Worm (Caenorhabditis elegans) whole organism, L2 larva: ENCODE data around the gene F54A3.2.
A peak's percentile ranks its signal among the peaks of the same experiment; 100 is the strongest.

Experiments used
- C34F6.9 ChIP-seq: fragments of 150-350 bp; optimal IDR thresholded peaks from 2 replicates; lab custom pipeline; 2014; ENCODE audit warnings: missing biosample characterization, missing genetic modification characterization
- F13H6.1 ChIP-seq: sonication (generic microtip); optimal IDR thresholded peaks from 2 replicates; lab custom pipeline; 2016; ENCODE audit warnings: missing genetic modification characterization, missing compliant biosample characterization
- R02D3.7 ChIP-seq: fragments of 150-350 bp; optimal IDR thresholded peaks from 2 replicates; lab custom pipeline; 2014; ENCODE audit warnings: missing biosample characterization, missing genetic modification characterization
- Y55F3AM.14 ChIP-seq: fragments of 200-800 bp; sonication (Bioruptor generic); optimal IDR thresholded peaks from 2 replicates; lab custom pipeline; 2018; ENCODE audit warnings: mild to moderate bottlenecking, missing genetic modification characterization, missing compliant biosample characterization
- ZK546.5 ChIP-seq: sonication (generic microtip); optimal IDR thresholded peaks from 2 replicates; lab custom pipeline; 2017; ENCODE audit warnings: missing biosample characterization, missing genetic modification characterization
- aly-2 ChIP-seq: fragments of 150-350 bp; optimal IDR thresholded peaks from 2 replicates; lab custom pipeline; 2014; ENCODE audit warnings: missing biosample characterization, missing genetic modification characterization
- blmp-1 ChIP-seq: sonication (generic microtip); optimal IDR thresholded peaks from 2 replicates; lab custom pipeline; 2017; ENCODE audit warnings: missing genetic modification characterization, mild to moderate bottlenecking, missing compliant biosample characterization, antibody characterized with exemption, moderate library complexity; ENCODE audit not compliant: insufficient read depth
- ceh-16 ChIP-seq: fragments of 150-350 bp; optimal IDR thresholded peaks from 2 replicates; lab custom pipeline; 2014; ENCODE audit warnings: missing biosample characterization, missing genetic modification characterization
- ceh-82 ChIP-seq: fragments of 150-350 bp; optimal IDR thresholded peaks from 2 replicates; lab custom pipeline; 2014; ENCODE audit warnings: missing biosample characterization, missing genetic modification characterization
- crh-2 ChIP-seq: sonication (generic microtip); optimal IDR thresholded peaks from 2 replicates; lab custom pipeline; 2017; ENCODE audit warnings: missing biosample characterization, missing genetic modification characterization
- dmd-4 ChIP-seq: sonication (generic microtip); optimal IDR thresholded peaks from 2 replicates; lab custom pipeline; 2017; ENCODE audit warnings: missing biosample characterization, missing genetic modification characterization
- fos-1 ChIP-seq: fragments of 150-350 bp; optimal IDR thresholded peaks from 2 replicates; lab custom pipeline; 2014; ENCODE audit warnings: missing biosample characterization, missing genetic modification characterization
- gmeb-1 ChIP-seq: fragments of 150-350 bp; optimal IDR thresholded peaks from 2 replicates; lab custom pipeline; 2014; ENCODE audit warnings: missing biosample characterization, missing genetic modification characterization
- lin-13 ChIP-seq: fragments of 150-350 bp; optimal IDR thresholded peaks from 2 replicates; lab custom pipeline; 2014; ENCODE audit warnings: missing biosample characterization, missing genetic modification reagents, missing genetic modification characterization
- lsy-2 ChIP-seq, 2 experiments: fragments of 150-350 bp in 1 of 2; sonication (generic microtip) in 1 of 2; optimal IDR thresholded peaks; 2 replicates each; lab custom pipeline; 2014 to 2017; ENCODE audit warnings: missing biosample characterization in 2 of 2, missing genetic modification characterization in 2 of 2
- mdl-1 ChIP-seq, 2 experiments: fragments of 150-350 bp in 1 of 2; sonication (generic microtip) in 1 of 2; optimal IDR thresholded peaks; 2 replicates each; lab custom pipeline; 2017; ENCODE audit warnings: missing biosample characterization in 2 of 2, missing genetic modification characterization in 2 of 2
- nhr-10 ChIP-seq: sonication (generic microtip); optimal IDR thresholded peaks from 2 replicates; lab custom pipeline; 2017; ENCODE audit warnings: missing biosample characterization, missing genetic modification characterization
- nhr-11 ChIP-seq: fragments of 150-350 bp; optimal IDR thresholded peaks from 2 replicates; lab custom pipeline; 2014; ENCODE audit warnings: missing biosample characterization, missing genetic modification characterization
- nhr-129 ChIP-seq: fragments of 150-350 bp; optimal IDR thresholded peaks from 2 replicates; lab custom pipeline; 2014; ENCODE audit warnings: missing biosample characterization, missing genetic modification characterization
- nhr-23 ChIP-seq: fragments of 150-350 bp; optimal IDR thresholded peaks from 2 replicates; lab custom pipeline; 2014; ENCODE audit warnings: missing biosample characterization, missing genetic modification reagents, missing genetic modification characterization
- nhr-237 ChIP-seq: fragments of 150-350 bp; optimal IDR thresholded peaks from 2 replicates; lab custom pipeline; 2014; ENCODE audit warnings: missing biosample characterization, missing genetic modification characterization
- nhr-25 ChIP-seq: fragments of 150-350 bp; sonication (generic microtip); optimal IDR thresholded peaks from 3 replicates; lab custom pipeline; 2014; ENCODE audit warnings: missing biosample characterization, missing genetic modification characterization
- nhr-6 ChIP-seq: fragments of 150-350 bp; optimal IDR thresholded peaks from 2 replicates; lab custom pipeline; 2014; ENCODE audit warnings: missing biosample characterization, missing genetic modification characterization
- nhr-77 ChIP-seq: fragments of 150-350 bp; optimal IDR thresholded peaks from 2 replicates; lab custom pipeline; 2014; ENCODE audit warnings: missing biosample characterization, missing genetic modification characterization
- peb-1 ChIP-seq: fragments of 150-350 bp; optimal IDR thresholded peaks from 2 replicates; lab custom pipeline; 2014; ENCODE audit warnings: missing biosample characterization, missing genetic modification characterization
- sem-4 ChIP-seq: fragments of 150-350 bp; optimal IDR thresholded peaks from 2 replicates; lab custom pipeline; 2014; ENCODE audit warnings: missing biosample characterization, missing genetic modification reagents, missing genetic modification characterization
- skn-1 ChIP-seq: sonication (generic microtip); optimal IDR thresholded peaks from 2 replicates; lab custom pipeline; 2017; ENCODE audit warnings: missing biosample characterization, missing genetic modification characterization
- sma-3 ChIP-seq: sonication (generic microtip); optimal IDR thresholded peaks from 2 replicates; lab custom pipeline; 2016; ENCODE audit warnings: missing genetic modification reagents, missing genetic modification characterization, missing compliant biosample characterization
- unc-39 ChIP-seq: fragments of 150-350 bp; optimal IDR thresholded peaks from 2 replicates; lab custom pipeline; 2014; ENCODE audit warnings: missing biosample characterization, missing genetic modification characterization
- unc-55 ChIP-seq: fragments of 150-350 bp; sonication (generic microtip); optimal IDR thresholded peaks from 3 replicates; lab custom pipeline; 2014; ENCODE audit warnings: missing biosample characterization, missing genetic modification reagents, missing genetic modification characterization
- unc-62 ChIP-seq: fragments of 150-350 bp; optimal IDR thresholded peaks from 2 replicates; lab custom pipeline; 2014; ENCODE audit warnings: missing biosample characterization, missing genetic modification reagents, missing genetic modification characterization
- zag-1 ChIP-seq: fragments of 150-350 bp; optimal IDR thresholded peaks from 2 replicates; lab custom pipeline; 2014; ENCODE audit warnings: missing biosample characterization, missing genetic modification characterization
- ztf-1 ChIP-seq: fragments of 200-800 bp; sonication (Bioruptor generic); conservative IDR thresholded peaks from 2 replicates; pipeline ENCODE4 v1.3.6; 2022; ENCODE audit warnings: missing genetic modification characterization, missing compliant biosample characterization
- ztf-11 ChIP-seq: sonication (generic microtip); optimal IDR thresholded peaks from 2 replicates; lab custom pipeline; 2017; ENCODE audit warnings: missing biosample characterization, missing genetic modification characterization
- ztf-4 ChIP-seq: fragments of 150-350 bp; optimal IDR thresholded peaks from 2 replicates; lab custom pipeline; 2014; ENCODE audit warnings: missing biosample characterization, missing genetic modification characterization

Gene F54A3.2

ce11 chrII:2221196-2221896, 22.1 kb upstream of the F54A3.2 start:
- TF ChIP-seq F13H6.1 (no peak), nhr-11 (tag; lab: Kevin White, UChicago) (no peak), gmeb-1 (tag; lab: Kevin White, UChicago) (no peak), nhr-237 (tag; lab: Kevin White, UChicago) (no peak), unc-55 (GFP tag; lab: Kevin White, UChicago) (no peak), nhr-25 (no peak), nhr-10 (no peak), R02D3.7 (tag; lab: Kevin White, UChicago) (no peak)

ce11 chrII:2223467-2223866, 20.0 kb upstream of the F54A3.2 start, which contains the start of gene cbs-2:
Gene cbs-2 (minus strand): TSS chrII:2223567.
- TF ChIP-seq C34F6.9 (tag; lab: Kevin White, UChicago) = no peak
- TF ChIP-seq ztf-1 (GFP tag; lab: Robert Waterston, UW) = no peak
- no peak for TF ChIP-seq nhr-129 (tag; lab: Kevin White, UChicago)

- TF ChIP-seq C34F6.9 (tag; lab: Kevin White, UChicago) (no peak), mdl-1 (tag; optimal IDR thresholded peaks at IDR 0.05; lab: Kevin White, UChicago) (no peak), unc-39 (tag; lab: Kevin White, UChicago) (no peak), nhr-237 (tag; lab: Kevin White, UChicago) (no peak), ztf-4 (tag; lab: Kevin White, UChicago) (no peak), nhr-6 (tag; lab: Kevin White, UChicago) (no peak), skn-1 (tag; lab: Kevin White, UChicago) (no peak), peb-1 (tag; lab: Kevin White, UChicago) (no peak), ceh-82 (tag; lab: Kevin White, UChicago) (no peak), F13H6.1 (no peak), lin-13 (GFP tag; lab: Kevin White, UChicago) (no peak), Y55F3AM.14 (GFP tag; lab: Kevin White, UChicago) (no peak), ztf-11 (tag; lab: Kevin White, UChicago) (no peak), nhr-77 (tag; lab: Kevin White, UChicago) (no peak), ZK546.5 (tag; lab: Kevin White, UChicago) (no peak), nhr-23 (tag; lab: Kevin White, UChicago) (no peak), fos-1 (tag; lab: Kevin White, UChicago) (no peak)
These were observed 17.8 kb upstream of the F54A3.2 start, which contains the start of gene F54A3.5 for ce11 chrII:2225608-2226007. Gene F54A3.5 (minus strand): TSS chrII:2225708.

- TF ChIP-seq blmp-1 (tag; lab: Kevin White, UChicago) (no peak), ceh-16 (tag; lab: Kevin White, UChicago) (no peak), dmd-4 (tag; lab: Kevin White, UChicago) (no peak), sma-3 (GFP tag; lab: Kevin White, UChicago) (no peak), crh-2 (tag; lab: Kevin White, UChicago) (no peak), lsy-2 (tag; optimal IDR thresholded peaks at IDR 0.05; lab: Kevin White, UChicago) (no peak), R02D3.7 (tag; lab: Kevin White, UChicago) (no peak), zag-1 (tag; lab: Kevin White, UChicago) (no peak), aly-2 (tag; lab: Kevin White, UChicago) (no peak), sem-4 (tag; lab: Kevin White, UChicago) (no peak), nhr-6 (tag; lab: Kevin White, UChicago) (no peak), unc-62 (GFP tag; lab: Kevin White, UChicago) (no peak)
These were observed 13.1 kb upstream of the F54A3.2 start for ce11 chrII:2230368-2230767.

ce11 chrII:2232429-2232828, 11.0 kb upstream of the F54A3.2 start, which contains the start of gene F54A3.6:
Gene F54A3.6 (minus strand): TSS chrII:2232470.
- TF ChIP-seq lsy-2 (tag; optimal IDR thresholded peaks at IDR 0.05; lab: Kevin White, UChicago) = peak; percentile 67 to 89
